Worm (Caenorhabditis elegans) whole organism, early embryonic: ENCODE results near the gene T15H9.4.

ENCODE experiments used
- aly-1 ChIP-seq: sonication (generic microtip); optimal IDR thresholded peaks from 2 replicates; lab custom pipeline; 2016; ENCODE audit warnings: missing genetic modification characterization, missing compliant biosample characterization
- ama-1 ChIP-seq: fragments of 150-350 bp; optimal IDR thresholded peaks from 2 replicates; lab custom pipeline; 2014
- ceh-13 ChIP-seq: fragments of 200-800 bp; sonication (Bioruptor generic); optimal IDR thresholded peaks from 2 replicates; lab custom pipeline; 2018; ENCODE audit warnings: mild to moderate bottlenecking, missing genetic modification characterization, missing compliant biosample characterization
- ceh-36 ChIP-seq: sonication (generic microtip); optimal IDR thresholded peaks from 2 replicates; lab custom pipeline; 2016; ENCODE audit warnings: missing genetic modification characterization, inconsistent platforms, missing compliant biosample characterization
- flt-1 ChIP-seq: fragments of 200-800 bp; sonication (Bioruptor generic); IDR thresholded peaks from 2 replicates; pipeline ENCODE4 v1.3.6; 2022; ENCODE audit warnings: missing genetic modification characterization, missing compliant biosample characterization
- hmbx-1 ChIP-seq: sonication (generic microtip); optimal IDR thresholded peaks from 2 replicates; lab custom pipeline; 2016; ENCODE audit warnings: mild to moderate bottlenecking, missing genetic modification characterization, missing compliant biosample characterization
- sea-1 ChIP-seq: fragments of 200-800 bp; sonication (Bioruptor generic); conservative IDR thresholded peaks from 2 replicates; pipeline ENCODE4 v1.3.6; 2022; ENCODE audit warnings: missing genetic modification characterization, missing compliant biosample characterization

ce11 chrII:9625930-9626329 lies 14.3 kb downstream of the T15H9.4 start:
- TF ChIP-seq hmbx-1 (tag; lab: Kevin White, UChicago) (no peak), ceh-36 (tag; lab: Kevin White, UChicago) (no peak), sea-1 (no peak), ama-1 (lab: Kevin White, UChicago) (no peak), flt-1 (no peak), aly-1 (tag; lab: Kevin White, UChicago) (no peak), ceh-13 (no peak)
